Worm (Caenorhabditis elegans) whole organism, early embryonic: ENCODE results near the gene Y41D4A.6.

Source experiments
- ama-1 ChIP-seq: fragments of 150-350 bp; optimal IDR thresholded peaks from 2 replicates; lab custom pipeline; 2014
- flt-1 ChIP-seq: fragments of 200-800 bp; sonication (Bioruptor generic); IDR thresholded peaks from 2 replicates; pipeline ENCODE4 v1.3.6; 2022; ENCODE audit warnings: missing genetic modification characterization, missing compliant biosample characterization
- tbx-11 ChIP-seq: fragments of 200-800 bp; sonication (Bioruptor generic); IDR thresholded peaks from 2 replicates; pipeline ENCODE4 v1.3.6; 2022; ENCODE audit warnings: missing genetic modification characterization, missing compliant biosample characterization

DNA sequence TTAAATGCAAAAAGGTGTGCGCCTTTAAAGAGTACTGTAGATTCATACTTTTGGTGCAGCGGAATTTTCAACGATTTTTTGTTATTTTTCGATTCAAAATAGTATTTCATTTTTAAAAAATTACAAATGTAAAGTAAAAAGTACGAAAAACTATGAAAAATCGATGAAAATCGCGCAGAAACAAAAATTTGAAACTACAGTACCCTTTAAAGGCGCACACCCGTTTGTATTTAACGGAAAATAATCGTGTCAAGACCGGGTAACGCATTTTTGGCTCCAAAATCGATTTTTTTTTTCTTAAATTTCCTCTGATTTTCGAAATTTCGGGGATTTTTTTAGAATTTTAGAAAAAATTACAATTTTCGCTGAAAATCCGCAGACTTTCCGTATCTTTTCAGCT lies 37.3 kb downstream of the Y41D4A.6 start:
- TF ChIP-seq ama-1 (lab: Kevin White, UChicago), result no peak
- no peak for TF ChIP-seq flt-1
- no peak for TF ChIP-seq tbx-11 (GFP tag; lab: Robert Waterston, UW)
